Worm (Caenorhabditis elegans) whole organism, young adult: ENCODE data around the gene C04C11.25.
A peak's percentile ranks its signal among the peaks of the same experiment; 100 is the strongest.

ENCODE experiments used
- B0261.1 ChIP-seq: sonication (generic microtip); optimal IDR thresholded peaks from 2 replicates; lab custom pipeline; 2016; ENCODE audit warnings: mild to moderate bottlenecking, missing genetic modification characterization, moderate library complexity, missing compliant biosample characterization
- F10E7.11 ChIP-seq: sonication (generic microtip); optimal IDR thresholded peaks from 2 replicates; lab custom pipeline; 2017; ENCODE audit warnings: mild to moderate bottlenecking, missing genetic modification characterization, moderate library complexity, missing compliant biosample characterization
- F33H1.4 ChIP-seq: fragments of 200-800 bp; sonication (Bioruptor generic); IDR thresholded peaks from 2 replicates; pipeline ENCODE4 v1.3.6; 2022; ENCODE audit warnings: missing genetic modification reagents, missing genetic modification characterization, missing compliant biosample characterization
- F39B2.1 ChIP-seq: fragments of 200-800 bp; sonication (Bioruptor generic); IDR thresholded peaks from 2 replicates; pipeline ENCODE4 v1.3.6; 2022; ENCODE audit warnings: missing genetic modification reagents, missing genetic modification characterization, missing compliant biosample characterization
- F49E8.2 ChIP-seq: sonication (generic microtip); optimal IDR thresholded peaks from 3 replicates; lab custom pipeline; 2017; ENCODE audit warnings: missing genetic modification characterization, mild to moderate bottlenecking, missing compliant biosample characterization, antibody characterized with exemption, moderate library complexity; ENCODE audit not compliant: insufficient read depth
- F55B11.4 ChIP-seq: sonication (generic microtip); optimal IDR thresholded peaks from 2 replicates; lab custom pipeline; 2016; ENCODE audit warnings: missing compliant biosample characterization, missing genetic modification characterization, borderline replicate concordance; ENCODE audit not compliant: insufficient read depth
- F57C9.4 ChIP-seq: sonication (generic microtip); optimal IDR thresholded peaks from 2 replicates; lab custom pipeline; 2017; ENCODE audit warnings: mild to moderate bottlenecking, missing genetic modification characterization, missing compliant biosample characterization
- T26A5.8 ChIP-seq: sonication (generic microtip); optimal IDR thresholded peaks from 2 replicates; lab custom pipeline; 2016; ENCODE audit warnings: missing genetic modification characterization, missing compliant biosample characterization
- Y53F4B.3 ChIP-seq: fragments of 200-800 bp; sonication (Bioruptor generic); IDR thresholded peaks from 2 replicates; pipeline ENCODE4 v1.3.6; 2022; ENCODE audit warnings: missing genetic modification reagents, missing genetic modification characterization, missing compliant biosample characterization
- Y53G8AR.9 ChIP-seq: fragments of 200-800 bp; sonication (Bioruptor generic); conservative IDR thresholded peaks from 2 replicates; pipeline ENCODE4 v1.3.6; 2022; ENCODE audit warnings: missing genetic modification reagents, missing genetic modification characterization, missing compliant biosample characterization
- ZK185.1 ChIP-seq: sonication (generic microtip); optimal IDR thresholded peaks from 2 replicates; lab custom pipeline; 2016; ENCODE audit warnings: mild to moderate bottlenecking, missing genetic modification characterization, missing compliant biosample characterization; ENCODE audit not compliant: poor library complexity, severe bottlenecking
- atf-7 ChIP-seq: sonication (generic microtip); optimal IDR thresholded peaks from 2 replicates; lab custom pipeline; 2017; ENCODE audit warnings: mild to moderate bottlenecking, missing genetic modification characterization, missing compliant biosample characterization
- cebp-1 ChIP-seq, 2 experiments: fragments of 200-800 bp in 1 of 2; sonication (Bioruptor generic) in 1 of 2; sonication (generic microtip) in 1 of 2; IDR thresholded peaks in 1 of 2; optimal IDR thresholded peaks in 1 of 2; 2 replicates each; pipeline versions ENCODE4 v1.3.6 to Lab custom; 2017 to 2022; ENCODE audit warnings: missing compliant biosample characterization in 2 of 2, missing genetic modification characterization in 2 of 2, mild to moderate bottlenecking in 1 of 2, missing genetic modification reagents in 1 of 2, moderate library complexity in 1 of 2
- ceh-27 ChIP-seq: fragments of 200-800 bp; sonication (Bioruptor generic); optimal IDR thresholded peaks from 2 replicates; lab custom pipeline; 2018; ENCODE audit warnings: mild to moderate bottlenecking, missing genetic modification characterization, moderate library complexity, missing compliant biosample characterization
- ceh-58 ChIP-seq: fragments of 200-800 bp; sonication (Bioruptor generic); IDR thresholded peaks from 2 replicates; pipeline ENCODE4 v1.3.6; 2022; ENCODE audit warnings: missing genetic modification characterization, missing compliant biosample characterization
- dpff-1 ChIP-seq: sonication (generic microtip); optimal IDR thresholded peaks from 2 replicates; lab custom pipeline; 2017; ENCODE audit warnings: mild to moderate bottlenecking, missing genetic modification characterization, missing compliant biosample characterization
- efl-1 ChIP-seq: fragments of 150-350 bp; optimal IDR thresholded peaks from 2 replicates; lab custom pipeline; 2014; ENCODE audit warnings: missing biosample characterization, missing genetic modification reagents, missing genetic modification characterization
- fkh-3 ChIP-seq: sonication (generic microtip); optimal IDR thresholded peaks from 2 replicates; lab custom pipeline; 2016; ENCODE audit warnings: mild to moderate bottlenecking, missing genetic modification characterization, missing compliant biosample characterization
- hlh-12 ChIP-seq: sonication (generic microtip); optimal IDR thresholded peaks from 2 replicates; lab custom pipeline; 2016; ENCODE audit warnings: missing genetic modification characterization, missing compliant biosample characterization
- hlh-26 ChIP-seq: fragments of 200-800 bp; sonication (Bioruptor generic); conservative IDR thresholded peaks from 2 replicates; pipeline ENCODE4 v1.3.6; 2022; ENCODE audit warnings: missing genetic modification reagents, missing genetic modification characterization, missing compliant biosample characterization
- hmg-20 ChIP-seq: fragments of 200-800 bp; sonication (Bioruptor generic); IDR thresholded peaks from 2 replicates; pipeline ENCODE4 v1.3.6; 2022; ENCODE audit warnings: missing genetic modification reagents, missing genetic modification characterization, missing compliant biosample characterization
- lin-26 ChIP-seq: fragments of 200-800 bp; sonication (Bioruptor generic); IDR thresholded peaks from 2 replicates; pipeline ENCODE4 v1.3.6; 2022; ENCODE audit warnings: missing genetic modification reagents, missing genetic modification characterization, missing compliant biosample characterization
- lin-54 ChIP-seq: fragments of 200-800 bp; sonication (Bioruptor generic); optimal IDR thresholded peaks from 2 replicates; lab custom pipeline; 2018; ENCODE audit warnings: mild to moderate bottlenecking, missing genetic modification characterization, missing compliant biosample characterization
- madf-10 ChIP-seq: sonication (generic microtip); optimal IDR thresholded peaks from 2 replicates; lab custom pipeline; 2016; ENCODE audit warnings: mild to moderate bottlenecking, missing genetic modification characterization, missing compliant biosample characterization
- madf-6 ChIP-seq: fragments of 200-800 bp; sonication (Bioruptor generic); IDR thresholded peaks from 2 replicates; pipeline ENCODE4 v1.3.6; 2022; ENCODE audit warnings: missing genetic modification reagents, missing genetic modification characterization, missing compliant biosample characterization
- mel-28 ChIP-seq: sonication (generic microtip); optimal IDR thresholded peaks from 2 replicates; lab custom pipeline; 2016; ENCODE audit warnings: borderline replicate concordance, mild to moderate bottlenecking, missing genetic modification characterization, missing compliant biosample characterization
- nfya-2 ChIP-seq: fragments of 200-800 bp; sonication (Bioruptor generic); IDR thresholded peaks from 2 replicates; pipeline ENCODE4 v1.3.6; 2022; ENCODE audit warnings: missing genetic modification reagents, missing genetic modification characterization, missing compliant biosample characterization
- sea-2 ChIP-seq: fragments of 200-800 bp; sonication (Bioruptor generic); IDR thresholded peaks from 2 replicates; pipeline ENCODE4 v1.3.6; 2022; ENCODE audit warnings: missing genetic modification characterization, missing compliant biosample characterization
- snpc-3.4 ChIP-seq: sonication (generic microtip); optimal IDR thresholded peaks from 2 replicates; lab custom pipeline; 2017; ENCODE audit warnings: missing genetic modification characterization, mild to moderate bottlenecking, missing compliant biosample characterization, antibody characterized with exemption, moderate library complexity, missing genotype, missing genetic modification reagents
- snpc-4 ChIP-seq, 5 experiments: fragments of 150-350 bp in 1 of 5; sonication (generic microtip) in 4 of 5; optimal IDR thresholded peaks; 2 replicates each; lab custom pipeline; 2014 to 2018; ENCODE audit warnings: missing genetic modification characterization in 5 of 5, missing biosample characterization in 3 of 5, antibody characterized with exemption in 2 of 5, mild to moderate bottlenecking in 2 of 5, missing compliant biosample characterization in 2 of 5, missing genotype in 2 of 5, moderate library complexity in 2 of 5, missing genetic modification reagents in 1 of 5
- sptf-2 ChIP-seq: fragments of 200-800 bp; sonication (Bioruptor generic); optimal IDR thresholded peaks from 2 replicates; lab custom pipeline; 2018; ENCODE audit warnings: mild to moderate bottlenecking, missing genetic modification characterization, missing compliant biosample characterization
- tbp1 ChIP-seq: fragments of 200-800 bp; sonication (Bioruptor generic); optimal IDR thresholded peaks from 2 replicates; lab custom pipeline; 2018; ENCODE audit warnings: mild to moderate bottlenecking, missing genetic modification characterization, missing compliant biosample characterization
- tbx-9 ChIP-seq: sonication (generic microtip); optimal IDR thresholded peaks from 2 replicates; lab custom pipeline; 2016; ENCODE audit warnings: borderline replicate concordance, missing genetic modification characterization, inconsistent platforms, missing compliant biosample characterization
- unc-130 ChIP-seq: sonication (generic microtip); optimal IDR thresholded peaks from 2 replicates; lab custom pipeline; 2016; ENCODE audit warnings: missing genetic modification reagents, missing genetic modification characterization, missing compliant biosample characterization
- unc-62 ChIP-seq: fragments of 150-350 bp; optimal IDR thresholded peaks from 2 replicates; lab custom pipeline; 2014; ENCODE audit warnings: missing biosample characterization, missing genetic modification reagents, missing genetic modification characterization
- ztf-3 ChIP-seq: fragments of 200-800 bp; sonication (Bioruptor generic); optimal IDR thresholded peaks from 2 replicates; lab custom pipeline; 2018; ENCODE audit warnings: mild to moderate bottlenecking, missing genetic modification characterization, missing compliant biosample characterization
- ztf-6 ChIP-seq: fragments of 200-800 bp; sonication (Bioruptor generic); IDR thresholded peaks from 2 replicates; pipeline ENCODE4 v1.3.6; 2022; ENCODE audit warnings: missing genetic modification reagents, missing genetic modification characterization, missing compliant biosample characterization

The C04C11.25 gene

ce11 chrX:14063830-14064229, 48.6 kb upstream of the C04C11.25 start (continued):
- TF ChIP-seq fkh-3 (tag; lab: Kevin White, UChicago) (peak; percentile 77), unc-62 (no peak), F49E8.2 (peak; percentile 30), madf-10 (tag; lab: Kevin White, UChicago) (peak; percentile 91), ztf-3 (GFP tag; lab: Kevin White, UChicago) (peak; percentile 61), cebp-1 (GFP tag; IDR thresholded peaks at IDR 0.05; lab: Robert Waterston, UW) (peak; percentile 77), cebp-1 (tag; optimal IDR thresholded peaks at IDR 0.05; lab: Kevin White, UChicago) (peak; percentile 90), Y53G8AR.9 (GFP tag; lab: Robert Waterston, UW) (peak; percentile 79), hlh-12 (tag; lab: Kevin White, UChicago) (peak; percentile 76), nfya-2 (GFP tag; lab: Robert Waterston, UW) (no peak), B0261.1 (tag; lab: Kevin White, UChicago) (peak; percentile 99), F39B2.1 (GFP tag; lab: Robert Waterston, UW) (peak; percentile 62; the same call in 1 of the 2 replicates), sptf-2 (GFP tag; lab: Kevin White, UChicago) (peak; percentile 25), F33H1.4 (GFP tag; lab: Robert Waterston, UW) (no peak), sea-2 (GFP tag; lab: Robert Waterston, UW) (0 out of 2 replicates have a peak, but pooled peaks have one; percentile 57), ceh-27 (peak; percentile 84), snpc-4 (GFP tag; optimal IDR thresholded peaks at IDR 0.05; lab: Kevin White, UChicago) (peak; percentile 84), snpc-4 (tag; optimal IDR thresholded peaks at IDR 0.05; lab: Kevin White, UChicago) (peak; percentile 66 to 88 (median 84)), tbp1 (GFP tag; lab: Kevin White, UChicago) (peak; percentile 98), madf-6 (GFP tag; lab: Robert Waterston, UW) (no peak; the same call in 1 of the 2 replicates), F55B11.4 (tag; lab: Kevin White, UChicago) (no peak), tbx-9 (tag; lab: Kevin White, UChicago) (peak; percentile 84), dpff-1 (tag; lab: Kevin White, UChicago) (no peak), ZK185.1 (tag; lab: Kevin White, UChicago) (peak; percentile 93), T26A5.8 (tag; lab: Kevin White, UChicago) (peak; percentile 87), efl-1 (GFP tag; lab: Kevin White, UChicago) (no peak), hlh-26 (GFP tag; lab: Robert Waterston, UW) (0 out of 2 replicates have a peak, but pooled peaks have one; percentile 49), F57C9.4 (tag; lab: Kevin White, UChicago) (peak; percentile 23), atf-7 (tag; lab: Kevin White, UChicago) (peak; percentile 90), ztf-6 (GFP tag; lab: Robert Waterston, UW) (peak; percentile 82; the same call in 1 of the 2 replicates), lin-54 (peak; percentile 74), hmg-20 (GFP tag; lab: Robert Waterston, UW) (peak; percentile 80), unc-130 (peak; percentile 51), ceh-58 (GFP tag; lab: Robert Waterston, UW) (peak; percentile 94; the same call in 1 of the 2 replicates), snpc-3.4 (peak; percentile 89), Y53F4B.3 (peak; percentile 66; the same call in 1 of the 2 replicates), mel-28 (peak; percentile 77)

- no peak for TF ChIP-seq nfya-2 (GFP tag; lab: Robert Waterston, UW)
- TF ChIP-seq B0261.1 (tag; lab: Kevin White, UChicago) = no peak
- no peak for TF ChIP-seq lin-26
- TF ChIP-seq lin-54 = no peak
- TF ChIP-seq madf-6 (GFP tag; lab: Robert Waterston, UW) = no peak
- TF ChIP-seq F10E7.11 (tag; lab: Kevin White, UChicago) = no peak
- no peak for TF ChIP-seq mel-28
- no peak for TF ChIP-seq snpc-4 (GFP tag; optimal IDR thresholded peaks at IDR 0.05; lab: Kevin White, UChicago)
- TF ChIP-seq snpc-4 (tag; optimal IDR thresholded peaks at IDR 0.05; lab: Kevin White, UChicago) = peak in 2 of 4 experiments; percentile 58 to 64
Observed at ce11 chrX:14062771-14063170, 47.5 kb upstream of the C04C11.25 start.
